Fruit fly (Drosophila melanogaster) whole organism, larva: ENCODE data around the gene ND-49.

Experiments used
- noc ChIP-seq: fragments of 200-800 bp; sonication (Bioruptor generic); optimal IDR thresholded peaks from 3 replicates; lab custom pipeline; 2019; ENCODE audit warnings: missing biosample characterization, mild to moderate bottlenecking, missing genetic modification characterization, moderate library complexity

ND-49 gene

dm6 chr4:571504-572268 lies at the start of gene ND-49, which contains the start of gene Ephrin:
TSS of gene ND-49 (minus strand) at chr4:571554.
TSS of gene Ephrin (plus strand) at chr4:571755.
- TF ChIP-seq noc: no peak

dm6 chr4:610398-611319 lies 39.3 kb upstream of the ND-49 start, which contains the start of gene Eph:
TSS of gene Eph (plus strand) at chr4:610684.
- TF ChIP-seq noc: no peak

dm6 chr4:607498-607897 lies 36.1 kb upstream of the ND-49 start, which contains the start of gene onecut:
TSS of gene onecut (minus strand) at chr4:607649.
- no peak for TF ChIP-seq noc

- no peak for TF ChIP-seq noc
Observed at dm6 chr4:588514-588913, 17.2 kb upstream of the ND-49 start.

dm6 chr4:582836-583235 lies 11.5 kb upstream of the ND-49 start, which contains the start of gene CG1909:
TSS of gene CG1909 (plus strand) at chr4:583108.
- no peak for TF ChIP-seq noc

dm6 chr4:576439-576838 lies 5.1 kb upstream of the ND-49 start:
- TF ChIP-seq noc: no peak

- TF ChIP-seq noc: no peak
Observed at dm6 chr4:570404-571302, 701 bp downstream of the ND-49 start.

dm6 chr4:567285-567684 lies 4.1 kb downstream of the ND-49 start:
- TF ChIP-seq noc: no peak

dm6 chr4:558456-558855 lies 12.9 kb downstream of the ND-49 start:
- no peak for TF ChIP-seq noc

dm6 chr4:557879-558202 lies 13.5 kb downstream of the ND-49 start, which contains the start of gene Pur-alpha:
TSS of gene Pur-alpha (plus strand) at chr4:558016.
- no peak for TF ChIP-seq noc

dm6 chr4:557095-557878 lies 14.1 kb downstream of the ND-49 start, which contains the start of gene Tdg:
TSS of gene Tdg (minus strand) at chr4:557854.
- no peak for TF ChIP-seq noc

- TF ChIP-seq noc: no peak
Observed at dm6 chr4:554758-555157, 16.6 kb downstream of the ND-49 start.

- no peak for TF ChIP-seq noc
Observed at dm6 chr4:519421-519987, 51.9 kb downstream of the ND-49 start.
